Worm (Caenorhabditis elegans) whole organism, young adult: ENCODE results near the gene col-88.

Experiments
- B0336.3 ChIP-seq: fragments of 200-800 bp; sonication (Bioruptor generic); IDR thresholded peaks from 2 replicates; pipeline ENCODE4 v1.3.6; 2022; ENCODE audit warnings: missing genetic modification characterization, missing compliant biosample characterization
- F57C9.4 ChIP-seq: sonication (generic microtip); optimal IDR thresholded peaks from 2 replicates; lab custom pipeline; 2017; ENCODE audit warnings: mild to moderate bottlenecking, missing genetic modification characterization, missing compliant biosample characterization
- K12H6.12 ChIP-seq: fragments of 200-800 bp; sonication (Bioruptor generic); optimal IDR thresholded peaks from 2 replicates; lab custom pipeline; 2018; ENCODE audit warnings: mild to moderate bottlenecking, missing genetic modification characterization, missing compliant biosample characterization
- T26A5.8 ChIP-seq: sonication (generic microtip); optimal IDR thresholded peaks from 2 replicates; lab custom pipeline; 2016; ENCODE audit warnings: missing genetic modification characterization, missing compliant biosample characterization
- Y95B8A.8 ChIP-seq: fragments of 200-800 bp; sonication (Bioruptor generic); IDR thresholded peaks from 2 replicates; pipeline ENCODE4 v1.3.6; 2022; ENCODE audit warnings: missing genetic modification reagents, missing genetic modification characterization, missing compliant biosample characterization
- ZK185.1 ChIP-seq: sonication (generic microtip); optimal IDR thresholded peaks from 2 replicates; lab custom pipeline; 2016; ENCODE audit warnings: mild to moderate bottlenecking, missing genetic modification characterization, missing compliant biosample characterization; ENCODE audit not compliant: poor library complexity, severe bottlenecking
- ama-1 ChIP-seq, 3 experiments: fragments of 150-350 bp in 1 of 3; sonication (generic microtip) in 2 of 3; optimal IDR thresholded peaks; 2 replicates each; lab custom pipeline; 2014 to 2018; ENCODE audit warnings: missing biosample characterization in 2 of 3, missing genetic modification characterization in 2 of 3, missing genetic modification reagents in 2 of 3
- aptf-3 ChIP-seq: fragments of 200-800 bp; sonication (Bioruptor generic); IDR thresholded peaks from 2 replicates; pipeline ENCODE4 v1.3.6; 2022; ENCODE audit warnings: missing genetic modification characterization, missing compliant biosample characterization
- athp-1 ChIP-seq: sonication (generic microtip); optimal IDR thresholded peaks from 2 replicates; lab custom pipeline; 2017; ENCODE audit warnings: mild to moderate bottlenecking, missing genetic modification characterization, missing compliant biosample characterization
- ccch-3 ChIP-seq: fragments of 200-800 bp; sonication (Bioruptor generic); optimal IDR thresholded peaks from 2 replicates; lab custom pipeline; 2018; ENCODE audit warnings: mild to moderate bottlenecking, missing genetic modification characterization, missing compliant biosample characterization
- cebp-2 ChIP-seq: fragments of 200-800 bp; sonication (Bioruptor generic); IDR thresholded peaks from 2 replicates; pipeline ENCODE4 v1.3.6; 2022; ENCODE audit warnings: missing genetic modification characterization, missing compliant biosample characterization
- ceh-40 ChIP-seq: fragments of 200-800 bp; sonication (Bioruptor generic); IDR thresholded peaks from 2 replicates; pipeline ENCODE4 v1.3.6; 2022; ENCODE audit warnings: missing genetic modification characterization, missing compliant biosample characterization
- dpff-1 ChIP-seq: sonication (generic microtip); optimal IDR thresholded peaks from 2 replicates; lab custom pipeline; 2017; ENCODE audit warnings: mild to moderate bottlenecking, missing genetic modification characterization, missing compliant biosample characterization
- egl-44 ChIP-seq: fragments of 200-800 bp; sonication (Bioruptor generic); IDR thresholded peaks from 2 replicates; pipeline ENCODE4 v1.3.6; 2022; ENCODE audit warnings: missing genetic modification reagents, missing genetic modification characterization, missing compliant biosample characterization
- egrh-3 ChIP-seq: fragments of 200-800 bp; sonication (Bioruptor generic); IDR thresholded peaks from 2 replicates; pipeline ENCODE4 v1.3.6; 2022; ENCODE audit warnings: missing genetic modification reagents, missing genetic modification characterization, missing compliant biosample characterization
- him-1 ChIP-seq: sonication (generic microtip); optimal IDR thresholded peaks from 2 replicates; lab custom pipeline; 2016; ENCODE audit warnings: missing genotype, missing genetic modification reagents, missing genetic modification characterization, missing compliant biosample characterization
- hlh-12 ChIP-seq: sonication (generic microtip); optimal IDR thresholded peaks from 2 replicates; lab custom pipeline; 2016; ENCODE audit warnings: missing genetic modification characterization, missing compliant biosample characterization
- hmg-1.2 ChIP-seq: fragments of 200-800 bp; sonication (Bioruptor generic); IDR thresholded peaks from 2 replicates; pipeline ENCODE4 v1.3.6; 2022; ENCODE audit warnings: missing genetic modification reagents, missing genetic modification characterization, missing compliant biosample characterization
- hsf-1 ChIP-seq: fragments of 200-800 bp; sonication (Bioruptor generic); IDR thresholded peaks from 2 replicates; pipeline ENCODE4 v1.3.6; 2022; ENCODE audit warnings: missing genetic modification reagents, missing genetic modification characterization, missing compliant biosample characterization
- let-526 ChIP-seq: fragments of 200-800 bp; sonication (Bioruptor generic); IDR thresholded peaks from 2 replicates; pipeline ENCODE4 v1.3.6; 2022; ENCODE audit warnings: missing genetic modification reagents, missing genetic modification characterization, missing compliant biosample characterization
- madf-3 ChIP-seq: fragments of 200-800 bp; sonication (Bioruptor generic); IDR thresholded peaks from 2 replicates; pipeline ENCODE4 v1.3.6; 2022; ENCODE audit warnings: missing genetic modification reagents, missing genetic modification characterization, missing compliant biosample characterization
- mcd-1 ChIP-seq: fragments of 200-800 bp; sonication (Bioruptor generic); IDR thresholded peaks from 2 replicates; pipeline ENCODE4 v1.3.6; 2022; ENCODE audit warnings: missing genetic modification reagents, missing genetic modification characterization, missing compliant biosample characterization
- mxl-1 ChIP-seq: sonication (generic microtip); optimal IDR thresholded peaks from 2 replicates; lab custom pipeline; 2016; ENCODE audit warnings: missing genetic modification characterization, missing compliant biosample characterization
- nhr-120 ChIP-seq: fragments of 200-800 bp; sonication (Bioruptor generic); IDR thresholded peaks from 2 replicates; pipeline ENCODE4 v1.3.6; 2022; ENCODE audit warnings: missing genetic modification characterization, missing compliant biosample characterization
- nhr-27 ChIP-seq: fragments of 200-800 bp; sonication (Bioruptor generic); optimal IDR thresholded peaks from 2 replicates; lab custom pipeline; 2018; ENCODE audit warnings: mild to moderate bottlenecking, missing genetic modification characterization, moderate library complexity, missing compliant biosample characterization
- pha-4 ChIP-seq: fragments of 150-350 bp; sonication (generic microtip); optimal IDR thresholded peaks from 2 replicates; lab custom pipeline; 2014; ENCODE audit warnings: missing biosample characterization, missing genetic modification reagents, missing genetic modification characterization
- sdz-38 ChIP-seq: sonication (generic microtip); optimal IDR thresholded peaks from 2 replicates; lab custom pipeline; 2016; ENCODE audit warnings: missing genotype, missing genetic modification characterization, missing compliant biosample characterization
- snpc-1.3 ChIP-seq: sonication (generic microtip); optimal IDR thresholded peaks from 2 replicates; lab custom pipeline; 2017; ENCODE audit warnings: missing genetic modification characterization, mild to moderate bottlenecking, missing compliant biosample characterization, antibody characterized with exemption, moderate library complexity, missing genotype, missing genetic modification reagents; ENCODE audit not compliant: insufficient read depth
- tbp1 ChIP-seq: fragments of 200-800 bp; sonication (Bioruptor generic); optimal IDR thresholded peaks from 2 replicates; lab custom pipeline; 2018; ENCODE audit warnings: mild to moderate bottlenecking, missing genetic modification characterization, missing compliant biosample characterization
- unc-62 ChIP-seq: fragments of 150-350 bp; optimal IDR thresholded peaks from 2 replicates; lab custom pipeline; 2014; ENCODE audit warnings: missing biosample characterization, missing genetic modification reagents, missing genetic modification characterization
- zfh-2 ChIP-seq: fragments of 200-800 bp; sonication (Bioruptor generic); conservative IDR thresholded peaks from 2 replicates; pipeline ENCODE4 v1.3.6; 2022; ENCODE audit warnings: missing genetic modification reagents, missing genetic modification characterization, missing compliant biosample characterization
- ztf-22 ChIP-seq: fragments of 200-800 bp; sonication (Bioruptor generic); optimal IDR thresholded peaks from 2 replicates; lab custom pipeline; 2018; ENCODE audit warnings: mild to moderate bottlenecking, missing genetic modification characterization, moderate library complexity, missing compliant biosample characterization
- ztf-25 ChIP-seq: fragments of 200-800 bp; sonication (Bioruptor generic); IDR thresholded peaks from 2 replicates; pipeline ENCODE4 v1.3.6; 2022; ENCODE audit warnings: missing genetic modification reagents, missing genetic modification characterization, missing compliant biosample characterization
- ztf-6 ChIP-seq: fragments of 200-800 bp; sonication (Bioruptor generic); IDR thresholded peaks from 2 replicates; pipeline ENCODE4 v1.3.6; 2022; ENCODE audit warnings: missing genetic modification reagents, missing genetic modification characterization, missing compliant biosample characterization

Gene col-88

DNA sequence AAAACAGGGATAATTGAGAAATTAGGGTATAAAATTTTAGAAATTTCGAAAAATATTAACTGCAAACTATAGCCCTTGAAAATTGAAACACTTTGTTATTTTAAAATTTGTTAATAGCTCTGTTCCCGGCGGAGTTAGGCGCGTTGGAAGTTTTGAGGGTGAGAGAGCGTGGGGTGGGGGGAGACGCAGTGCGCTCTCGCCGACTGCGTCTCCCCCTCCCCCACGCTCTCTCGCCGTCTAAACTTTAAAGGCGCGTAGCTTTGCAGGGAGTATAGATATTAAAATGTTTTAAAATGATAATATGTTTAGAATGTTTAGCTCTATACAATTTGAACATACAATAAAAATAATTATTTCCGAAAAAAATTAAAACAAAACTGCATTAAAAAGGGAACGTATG, 7.6 kb upstream of the col-88 start:
- TF ChIP-seq mcd-1 (GFP tag; lab: Robert Waterston, UW) (no peak), zfh-2 (GFP tag; lab: Robert Waterston, UW) (0 out of 2 replicates have a peak, but pooled peaks have one; percentile 15), B0336.3 (GFP tag; lab: Robert Waterston, UW) (no peak), hmg-1.2 (GFP tag; lab: Robert Waterston, UW) (peak; percentile 74), egrh-3 (GFP tag; lab: Robert Waterston, UW) (peak; percentile 43; the same call in 1 of the 2 replicates)

ce11 chrIII:38117-38516, 2.7 kb upstream of the col-88 start, which contains the start of gene clp-10:
Gene clp-10, minus strand, starts transcription at chrIII:38217.
- TF ChIP-seq ccch-3 (no peak), ztf-6 (no peak), ceh-40 (GFP tag; lab: Robert Waterston, UW) (no peak), Y95B8A.8 (GFP tag; lab: Robert Waterston, UW) (no peak), him-1 (tag; lab: Kevin White, UChicago) (no peak), mcd-1 (GFP tag; lab: Robert Waterston, UW) (no peak), mxl-1 (tag; lab: Kevin White, UChicago) (no peak), ama-1 (optimal IDR thresholded peaks at IDR 0.05; lab: Kevin White, UChicago) (no peak), ama-1 (GFP tag; optimal IDR thresholded peaks at IDR 0.05; lab: Kevin White, UChicago) (no peak), madf-3 (GFP tag; lab: Robert Waterston, UW) (no peak), hsf-1 (GFP tag; lab: Robert Waterston, UW) (no peak), pha-4 (tag; lab: Kevin White, UChicago) (no peak), snpc-1.3 (tag; lab: Kevin White, UChicago) (no peak), egrh-3 (GFP tag; lab: Robert Waterston, UW) (no peak), nhr-27 (no peak), cebp-2 (no peak), T26A5.8 (tag; lab: Kevin White, UChicago) (no peak), let-526 (GFP tag; lab: Robert Waterston, UW) (no peak)
- TF ChIP-seq, all 124 proteins: peak for 0

- TF ChIP-seq ztf-22: no peak
- TF ChIP-seq sdz-38: no peak
- peak; percentile 36; the same call in 1 of the 2 replicates for TF ChIP-seq zfh-2 (GFP tag; lab: Robert Waterston, UW)
These were observed 1.3 kb upstream of the col-88 start for ce11 chrIII:39516-39915.

DNA sequence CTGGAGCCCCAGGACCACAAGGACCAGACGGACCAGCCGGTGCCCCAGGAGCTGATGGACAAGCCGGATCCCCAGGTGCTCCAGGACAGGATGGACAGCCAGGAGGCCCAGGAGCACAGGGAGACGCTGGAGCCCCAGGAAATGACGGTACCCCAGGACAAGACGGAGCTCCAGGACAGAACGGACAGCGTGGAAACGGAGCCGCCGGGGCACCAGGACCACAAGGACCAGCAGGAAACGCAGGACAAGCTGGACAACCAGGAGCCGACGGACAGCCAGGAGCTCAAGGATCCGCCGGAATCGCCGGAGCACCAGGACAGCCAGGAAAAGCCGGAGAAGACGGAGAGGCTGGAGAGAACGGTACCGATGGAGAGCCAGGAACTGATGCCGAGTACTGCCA, 621 bp downstream of the col-88 start:
- TF ChIP-seq hlh-12 (tag; lab: Kevin White, UChicago): no peak
- peak; percentile 93 for TF ChIP-seq egrh-3 (GFP tag; lab: Robert Waterston, UW)
- no peak for TF ChIP-seq Y95B8A.8 (GFP tag; lab: Robert Waterston, UW)
- 0 out of 2 replicates have a peak, but pooled peaks have one; percentile 11 for TF ChIP-seq egl-44
- TF ChIP-seq zfh-2 (GFP tag; lab: Robert Waterston, UW): peak; percentile 87
- 0 out of 2 replicates have a peak, but pooled peaks have one; percentile 30 for TF ChIP-seq cebp-2
- TF ChIP-seq K12H6.12 (tag; lab: Kevin White, UChicago): no peak
- no peak for TF ChIP-seq nhr-120 (GFP tag; lab: Robert Waterston, UW)
- no peak for TF ChIP-seq ztf-25 (GFP tag; lab: Robert Waterston, UW)
- TF ChIP-seq tbp1 (GFP tag; lab: Kevin White, UChicago): no peak
- no peak for TF ChIP-seq unc-62
- TF ChIP-seq aptf-3 (GFP tag; lab: Robert Waterston, UW): no peak
- TF ChIP-seq ZK185.1 (tag; lab: Kevin White, UChicago): no peak
- TF ChIP-seq F57C9.4 (tag; lab: Kevin White, UChicago): no peak
- TF ChIP-seq dpff-1 (tag; lab: Kevin White, UChicago): no peak
- TF ChIP-seq athp-1 (tag; lab: Kevin White, UChicago): no peak
- TF ChIP-seq, all 124 proteins: peak for 4
